Fruit fly (Drosophila melanogaster) whole organism, embryonic: ENCODE results near the gene Root.

Source experiments
- Abd-B ChIP-seq: fragments of 200-800 bp; sonication (Bioruptor generic); optimal IDR thresholded peaks from 2 replicates; lab custom pipeline; 2018; ENCODE audit warnings: missing biosample characterization, mild to moderate bottlenecking, missing genetic modification characterization, moderate library complexity
- Blimp-1 ChIP-seq: fragments of 200-800 bp; sonication (Bioruptor generic); optimal IDR thresholded peaks from 3 replicates; lab custom pipeline; 2018; ENCODE audit warnings: missing biosample characterization, missing genetic modification characterization, mild to moderate bottlenecking, moderate library complexity, missing genetic modification reagents
- C15 ChIP-seq: fragments of 200-800 bp; sonication (Bioruptor generic); IDR thresholded peaks from 3 replicates; pipeline ENCODE4 v1.3.6; 2022; ENCODE audit warnings: missing biosample characterization, missing genetic modification characterization
- CG10321 ChIP-seq: fragments of 200-800 bp; sonication (Bioruptor generic); IDR thresholded peaks from 2 replicates; pipeline ENCODE4 v1.3.6; 2022; ENCODE audit warnings: missing biosample characterization, missing genetic modification characterization
- CG10543 ChIP-seq: fragments of 200-800 bp; sonication (Bioruptor generic); optimal IDR thresholded peaks from 3 replicates; lab custom pipeline; 2017; ENCODE audit warnings: missing biosample characterization, mild to moderate bottlenecking, missing genetic modification characterization, moderate library complexity
- CG12071 ChIP-seq: fragments of 200-800 bp; sonication (Bioruptor generic); optimal IDR thresholded peaks from 3 replicates; lab custom pipeline; 2018; ENCODE audit warnings: missing biosample characterization, mild to moderate bottlenecking, missing genetic modification characterization
- CG12219 ChIP-seq: fragments of 200-800 bp; sonication (Bioruptor generic); optimal IDR thresholded peaks from 3 replicates; lab custom pipeline; 2018; ENCODE audit warnings: missing biosample characterization, mild to moderate bottlenecking, missing genetic modification characterization
- CG14014 ChIP-seq: fragments of 200-800 bp; sonication (Bioruptor generic); IDR thresholded peaks from 2 replicates; pipeline ENCODE4 v1.3.6; 2022; ENCODE audit warnings: missing biosample characterization, missing genetic modification characterization
- CG14050 ChIP-seq: fragments of 200-800 bp; sonication (Bioruptor generic); IDR thresholded peaks from 3 replicates; pipeline ENCODE4 v1.3.6; 2022; ENCODE audit warnings: missing biosample characterization, missing genetic modification characterization
- CG14860 ChIP-seq: fragments of 200-800 bp; sonication (Bioruptor generic); IDR thresholded peaks from 3 replicates; pipeline ENCODE4 v1.3.6; 2022; ENCODE audit warnings: missing biosample characterization, missing genetic modification characterization; ENCODE audit not compliant: partially characterized antibody
- CG15073 ChIP-seq: fragments of 200-800 bp; sonication (Bioruptor generic); optimal IDR thresholded peaks from 2 replicates; lab custom pipeline; 2016; ENCODE audit warnings: missing biosample characterization, missing genetic modification characterization
- CG15269 ChIP-seq: fragments of 200-800 bp; sonication (Bioruptor generic); optimal IDR thresholded peaks from 2 replicates; lab custom pipeline; 2018; ENCODE audit warnings: missing biosample characterization, mild to moderate bottlenecking, missing genetic modification characterization, moderate library complexity
- CG15514 ChIP-seq: fragments of 200-800 bp; sonication (Bioruptor generic); optimal IDR thresholded peaks from 3 replicates; lab custom pipeline; 2017; ENCODE audit warnings: missing biosample characterization, missing genetic modification characterization, mild to moderate bottlenecking, moderate library complexity, missing genetic modification reagents
- CG2678 ChIP-seq: fragments of 200-800 bp; sonication (Bioruptor generic); optimal IDR thresholded peaks from 3 replicates; lab custom pipeline; 2019; ENCODE audit warnings: missing biosample characterization, mild to moderate bottlenecking, missing genetic modification characterization, moderate library complexity
- CG2875 ChIP-seq: fragments of 200-800 bp; sonication (Bioruptor generic); optimal IDR thresholded peaks from 2 replicates; lab custom pipeline; 2017; ENCODE audit warnings: missing biosample characterization, mild to moderate bottlenecking, missing genetic modification characterization, missing genetic modification reagents
- CG2889 ChIP-seq: fragments of 200-800 bp; sonication (Bioruptor generic); IDR thresholded peaks from 3 replicates; pipeline ENCODE4 v1.3.6; 2022; ENCODE audit warnings: missing biosample characterization, missing genetic modification characterization
- CG31441 ChIP-seq: fragments of 200-800 bp; sonication (Bioruptor generic); IDR thresholded peaks from 2 replicates; pipeline ENCODE4 v1.3.6; 2022; ENCODE audit warnings: missing biosample characterization, missing genetic modification characterization
- CG32772 ChIP-seq: fragments of 200-800 bp; sonication (Bioruptor generic); IDR thresholded peaks from 2 replicates; pipeline ENCODE4 v1.3.6; 2022; ENCODE audit warnings: missing biosample characterization, missing genetic modification characterization
- CG34422 ChIP-seq: fragments of 200-800 bp; sonication (Bioruptor generic); IDR thresholded peaks from 3 replicates; pipeline ENCODE4 v1.3.6; 2022; ENCODE audit warnings: missing biosample characterization, missing genetic modification characterization
- CG3726 ChIP-seq: fragments of 200-800 bp; sonication (Bioruptor generic); IDR thresholded peaks from 3 replicates; pipeline ENCODE4, ENCODE4 v1.3.6; 2022; ENCODE audit warnings: missing biosample characterization, missing genetic modification characterization
- CG6254 ChIP-seq: fragments of 200-800 bp; sonication (Bioruptor generic); optimal IDR thresholded peaks from 3 replicates; lab custom pipeline; 2017; ENCODE audit warnings: mild to moderate bottlenecking, missing biosample characterization, missing genetic modification reagents, missing genetic modification characterization
- CG6791 ChIP-seq: fragments of 200-800 bp; sonication (Bioruptor generic); IDR thresholded peaks from 3 replicates; pipeline ENCODE4 v1.3.6; 2022; ENCODE audit warnings: missing biosample characterization, missing genetic modification characterization; ENCODE audit not compliant: partially characterized antibody
- CG7963 ChIP-seq: fragments of 200-800 bp; sonication (Bioruptor generic); IDR thresholded peaks from 3 replicates; pipeline ENCODE4 v1.3.6; 2022; ENCODE audit warnings: missing biosample characterization, missing genetic modification characterization; ENCODE audit not compliant: partially characterized antibody
- CG9817 ChIP-seq: fragments of 200-800 bp; sonication (Bioruptor generic); optimal IDR thresholded peaks from 2 replicates; lab custom pipeline; 2018; ENCODE audit warnings: missing biosample characterization, mild to moderate bottlenecking, missing genetic modification characterization, moderate library complexity
- CHES-1-like ChIP-seq: fragments of 200-800 bp; sonication (Bioruptor generic); optimal IDR thresholded peaks from 2 replicates; lab custom pipeline; 2016; ENCODE audit warnings: missing biosample characterization, missing genetic modification characterization
- Drgx ChIP-seq: fragments of 200-800 bp; sonication (Bioruptor generic); IDR thresholded peaks from 2 replicates; pipeline ENCODE4 v1.3.6; 2022; ENCODE audit warnings: missing biosample characterization, missing genetic modification characterization
- HmgD ChIP-seq: fragments of 200-800 bp; sonication (Bioruptor generic); optimal IDR thresholded peaks from 3 replicates; lab custom pipeline; 2016; ENCODE audit warnings: missing biosample characterization, missing genetic modification characterization
- HmgZ ChIP-seq: fragments of 200-800 bp; sonication (Bioruptor generic); optimal IDR thresholded peaks from 2 replicates; lab custom pipeline; 2018; ENCODE audit warnings: missing biosample characterization, mild to moderate bottlenecking, missing genetic modification characterization
- Hmx ChIP-seq: fragments of 200-800 bp; sonication (Bioruptor generic); optimal IDR thresholded peaks from 2 replicates; lab custom pipeline; 2016; ENCODE audit warnings: missing biosample characterization, missing genetic modification characterization
- Hr78 ChIP-seq, 2 experiments: fragments of 200-800 bp in 1 of 2; fragments of >200 bp in 1 of 2; sonication (Bioruptor generic) in 1 of 2; optimal IDR thresholded peaks; 2 replicates each; lab custom pipeline; 2017 to 2019; ENCODE audit warnings: missing biosample characterization in 2 of 2, missing genetic modification characterization in 2 of 2, mild to moderate bottlenecking in 1 of 2, moderate library complexity in 1 of 2
- Scr ChIP-seq: fragments of 200-800 bp; sonication (Bioruptor generic); IDR thresholded peaks from 2 replicates; pipeline ENCODE4 v1.3.6; 2022; ENCODE audit warnings: missing biosample characterization, missing genetic modification characterization; ENCODE audit not compliant: partially characterized antibody
- Tbp ChIP-seq: fragments of >200 bp; optimal IDR thresholded peaks from 2 replicates; lab custom pipeline; 2018; ENCODE audit warnings: missing biosample characterization, missing genetic modification characterization
- bsh ChIP-seq, 2 experiments: fragments of 200-800 bp; sonication (Bioruptor generic); optimal IDR thresholded peaks; 2 replicates each; lab custom pipeline; 2017 to 2018; ENCODE audit warnings: mild to moderate bottlenecking in 2 of 2, missing biosample characterization in 2 of 2, missing genetic modification characterization in 2 of 2, moderate library complexity in 1 of 2
- chif ChIP-seq, 2 experiments: fragments of 200-800 bp; sonication (Bioruptor generic); optimal IDR thresholded peaks; 3 replicates each; lab custom pipeline; 2016; ENCODE audit warnings: missing biosample characterization in 2 of 2, missing genetic modification characterization in 2 of 2
- ems ChIP-seq: fragments of 200-800 bp; sonication (Bioruptor generic); optimal IDR thresholded peaks from 3 replicates; lab custom pipeline; 2016; ENCODE audit warnings: missing biosample characterization, missing genetic modification characterization
- ewg ChIP-seq: fragments of 200-800 bp; sonication (Bioruptor generic); optimal IDR thresholded peaks from 3 replicates; lab custom pipeline; 2017; ENCODE audit warnings: mild to moderate bottlenecking, missing biosample characterization, missing genetic modification reagents, missing genetic modification characterization
- fd64A ChIP-seq: fragments of 200-800 bp; sonication (Bioruptor generic); optimal IDR thresholded peaks from 3 replicates; lab custom pipeline; 2018; ENCODE audit warnings: missing biosample characterization, mild to moderate bottlenecking, missing genetic modification characterization
- fru ChIP-seq: fragments of >200 bp; optimal IDR thresholded peaks from 2 replicates; lab custom pipeline; 2017
- hkb ChIP-seq, 2 experiments: fragments of 200-800 bp in 1 of 2; fragments of >200 bp in 1 of 2; sonication (Bioruptor generic) in 1 of 2; IDR thresholded peaks in 1 of 2; optimal IDR thresholded peaks in 1 of 2; 2 replicates each; pipeline versions ENCODE4 v1.3.6 to Lab custom; 2017 to 2022; ENCODE audit warnings: missing biosample characterization in 1 of 2, missing genetic modification characterization in 1 of 2
- lab ChIP-seq: fragments of 200-800 bp; sonication (Bioruptor generic); optimal IDR thresholded peaks from 3 replicates; lab custom pipeline; 2017; ENCODE audit warnings: missing biosample characterization, missing genetic modification characterization, mild to moderate bottlenecking, moderate library complexity, missing genetic modification reagents
- nmo ChIP-seq: fragments of 200-800 bp; sonication (Bioruptor generic); optimal IDR thresholded peaks from 2 replicates; lab custom pipeline; 2018; ENCODE audit warnings: missing biosample characterization, mild to moderate bottlenecking, missing genetic modification characterization, moderate library complexity
- org-1 ChIP-seq: fragments of 200-800 bp; sonication (Bioruptor generic); optimal IDR thresholded peaks from 2 replicates; lab custom pipeline; 2017; ENCODE audit warnings: missing biosample characterization, missing genetic modification characterization
- phol ChIP-seq: fragments of 200-800 bp; sonication (Bioruptor generic); optimal IDR thresholded peaks from 3 replicates; lab custom pipeline; 2018; ENCODE audit warnings: missing biosample characterization, mild to moderate bottlenecking, missing genetic modification characterization, moderate library complexity
- pros ChIP-seq: fragments of 200-800 bp; sonication (Bioruptor generic); optimal IDR thresholded peaks from 3 replicates; lab custom pipeline; 2019; ENCODE audit warnings: missing biosample characterization, mild to moderate bottlenecking, missing genetic modification characterization, moderate library complexity
- psq ChIP-seq: fragments of 200-800 bp; sonication (Bioruptor generic); optimal IDR thresholded peaks from 2 replicates; lab custom pipeline; 2017; ENCODE audit warnings: missing biosample characterization, missing genetic modification characterization
- ro ChIP-seq: fragments of 200-800 bp; sonication (Bioruptor generic); IDR thresholded peaks from 2 replicates; pipeline ENCODE4 v1.3.6; 2022; ENCODE audit warnings: missing biosample characterization, missing genetic modification characterization
- trh ChIP-seq: fragments of 200-800 bp; sonication (Bioruptor generic); optimal IDR thresholded peaks from 2 replicates; lab custom pipeline; 2016; ENCODE audit warnings: missing biosample characterization, missing genetic modification characterization
- yki ChIP-seq: fragments of >200 bp; optimal IDR thresholded peaks from 3 replicates; lab custom pipeline; 2018

The Root gene

dm6 chr3R:24161173-24161811 is 48.2 kb downstream of the Root start, which contains the start of the genes Myo95E and TBC1d7 (continued):
- TF ChIP-seq CG2889 (GFP tag; lab: Robert Waterston, UW) (peak; percentile 82), CG12219 (peak; percentile 63), CHES-1-like (GFP tag; lab: Kevin White, UChicago) (peak; percentile 48), CG10543 (GFP tag; lab: Kevin White, UChicago) (no peak), CG15514 (peak; percentile 82), CG32772 (peak; percentile 93), CG3726 (GFP tag; lab: Robert Waterston, UW) (peak; percentile 89), Blimp-1 (GFP tag; lab: Kevin White, UChicago) (no peak), ewg (GFP tag; lab: Kevin White, UChicago) (peak; percentile 72), HmgD (GFP tag; lab: Kevin White, UChicago) (no peak), CG14014 (GFP tag; lab: Robert Waterston, UW) (peak; percentile 93), phol (tag; lab: Kevin White, UChicago) (peak; percentile 92), hkb (optimal IDR thresholded peaks at IDR 0.05; lab: Kevin White, UChicago) (no peak), hkb (GFP tag; IDR thresholded peaks at IDR 0.05; lab: Robert Waterston, UW) (peak; percentile 92), Drgx (GFP tag; lab: Robert Waterston, UW) (peak; percentile 89), CG34422 (peak; percentile 95), CG15269 (tag; lab: Kevin White, UChicago) (peak; percentile 91), org-1 (GFP tag; lab: Kevin White, UChicago) (peak; percentile 67), pros (no peak), psq (GFP tag; lab: Kevin White, UChicago) (peak; percentile 35), C15 (GFP tag; lab: Robert Waterston, UW) (peak; percentile 87), Hmx (no peak), fd64A (GFP tag; lab: Kevin White, UChicago) (no peak), nmo (GFP tag; lab: Kevin White, UChicago) (peak; percentile 95), CG12071 (GFP tag; lab: Kevin White, UChicago) (no peak), CG2678 (tag; lab: Kevin White, UChicago) (peak; percentile 92), yki (lab: Kevin White, UChicago) (no peak), Abd-B (GFP tag; lab: Kevin White, UChicago) (peak; percentile 91), CG14860 (GFP tag; lab: Robert Waterston, UW) (peak; percentile 55; the same call in 2 of the 3 replicates), CG10321 (GFP tag; lab: Robert Waterston, UW) (peak; percentile 69), CG6254 (peak; percentile 61), CG2875 (GFP tag; lab: Kevin White, UChicago) (peak; percentile 58), CG31441 (GFP tag; lab: Robert Waterston, UW) (no peak), fru (lab: Kevin White, UChicago) (no peak), CG9817 (tag; lab: Kevin White, UChicago) (peak; percentile 83), Scr (peak; percentile 80), ro (GFP tag; lab: Robert Waterston, UW) (peak; percentile 72), CG7963 (GFP tag; lab: Robert Waterston, UW) (0 out of 3 replicates have a peak, but pooled peaks have one; percentile 11), CG15073 (GFP tag; lab: Kevin White, UChicago) (peak; percentile 28), trh (GFP tag; lab: Kevin White, UChicago) (peak; percentile 71), bsh (GFP tag; optimal IDR thresholded peaks at IDR 0.05; lab: Kevin White, UChicago) (peak; percentile 23 to 89), lab (no peak), Tbp (GFP tag; lab: Kevin White, UChicago) (no peak), Hr78 (GFP tag; optimal IDR thresholded peaks at IDR 0.05; lab: Kevin White, UChicago) (no peak), HmgZ (tag; lab: Kevin White, UChicago) (peak; percentile 85), CG6791 (GFP tag; lab: Robert Waterston, UW) (peak; percentile 39; the same call in 1 of the 3 replicates), CG14050 (GFP tag; lab: Robert Waterston, UW) (peak; percentile 80), chif (GFP tag; optimal IDR thresholded peaks at IDR 0.05; lab: Kevin White, UChicago) (peak in 1 of 2 experiments; percentile 43), ems (GFP tag; lab: Kevin White, UChicago) (peak; percentile 50)
